Fruit fly (Drosophila melanogaster) whole organism, wandering third instar larva: ENCODE measurements around the gene CG13039.

Experiments used
- Abd-B ChIP-seq: fragments of >200 bp; optimal IDR thresholded peaks from 2 replicates; lab custom pipeline; 2017; ENCODE audit warnings: missing biosample characterization, missing genetic modification characterization
- CG9705 ChIP-seq: fragments of 200-800 bp; sonication (Bioruptor generic); optimal IDR thresholded peaks from 2 replicates; lab custom pipeline; 2018; ENCODE audit warnings: missing biosample characterization, mild to moderate bottlenecking, missing genetic modification characterization
- CrebA ChIP-seq: fragments of 200-800 bp; sonication (Bioruptor generic); optimal IDR thresholded peaks from 2 replicates; lab custom pipeline; 2016; ENCODE audit warnings: missing biosample characterization, mild to moderate bottlenecking, missing genetic modification characterization, borderline replicate concordance
- Dfd ChIP-seq: fragments of >200 bp; optimal IDR thresholded peaks from 2 replicates; lab custom pipeline; 2017; ENCODE audit warnings: missing biosample characterization, missing genetic modification characterization
- GATAd ChIP-seq: sonication (Bioruptor generic); optimal IDR thresholded peaks from 2 replicates; lab custom pipeline; 2016; ENCODE audit warnings: missing biosample characterization, missing genetic modification characterization
- Hr78 ChIP-seq: fragments of >200 bp; optimal IDR thresholded peaks from 2 replicates; lab custom pipeline; 2017; ENCODE audit warnings: missing biosample characterization, missing genetic modification characterization
- Hr83 ChIP-seq: fragments of 200-300 bp; sonication (Bioruptor generic); optimal IDR thresholded peaks from 2 replicates; lab custom pipeline; 2016; ENCODE audit warnings: missing biosample characterization, mild to moderate bottlenecking, missing genetic modification characterization, moderate library complexity; ENCODE audit not compliant: poor library complexity, severe bottlenecking
- Myc ChIP-seq: fragments of >200 bp; optimal IDR thresholded peaks from 2 replicates; lab custom pipeline; 2017
- OdsH ChIP-seq: fragments of 200-800 bp; sonication (Bioruptor generic); optimal IDR thresholded peaks from 2 replicates; lab custom pipeline; 2016; ENCODE audit warnings: missing biosample characterization, mild to moderate bottlenecking, missing genetic modification characterization
- Rel ChIP-seq, 2 experiments: fragments of 200-800 bp; sonication (Bioruptor generic) in 1 of 2; optimal IDR thresholded peaks; 2 replicates in 1 of 2; 3 replicates in 1 of 2; lab custom pipeline; 2016 to 2019; ENCODE audit warnings: mild to moderate bottlenecking in 2 of 2, missing biosample characterization in 2 of 2, missing genetic modification characterization in 2 of 2, moderate library complexity in 1 of 2
- Sp1 ChIP-seq: fragments of 200-800 bp; sonication (Bioruptor generic); optimal IDR thresholded peaks from 3 replicates; lab custom pipeline; 2019; ENCODE audit warnings: missing biosample characterization, mild to moderate bottlenecking, missing genetic modification characterization, moderate library complexity
- Vsx2 ChIP-seq: fragments of 200-300, 225-300 bp; sonication (Bioruptor generic); optimal IDR thresholded peaks from 2 replicates; lab custom pipeline; 2018; ENCODE audit warnings: missing biosample characterization, missing genetic modification characterization; ENCODE audit not compliant: partially characterized antibody
- br ChIP-seq: fragments of 200-800 bp; sonication (Bioruptor generic); optimal IDR thresholded peaks from 2 replicates; lab custom pipeline; 2016; ENCODE audit warnings: missing biosample characterization, missing genetic modification characterization
- dl ChIP-seq, 2 experiments: fragments of 175-275, 200-275 bp in 1 of 2; fragments of 200-275 bp in 1 of 2; sonication (Bioruptor generic); optimal IDR thresholded peaks; lab custom pipeline; 2018; ENCODE audit warnings: mild to moderate bottlenecking in 2 of 2, missing biosample characterization in 2 of 2, missing genetic modification characterization in 2 of 2, moderate library complexity in 2 of 2; ENCODE audit not compliant: partially characterized antibody in 2 of 2, insufficient read depth in 1 of 2
- dmrt93B ChIP-seq: fragments of 200-800 bp; sonication (Bioruptor generic); optimal IDR thresholded peaks from 2 replicates; lab custom pipeline; 2018; ENCODE audit warnings: missing biosample characterization, mild to moderate bottlenecking, missing genetic modification characterization
- dsf ChIP-seq: sonication (Bioruptor generic); optimal IDR thresholded peaks from 2 replicates; lab custom pipeline; 2016; ENCODE audit warnings: missing biosample characterization, missing genetic modification characterization, borderline replicate concordance
- ey ChIP-seq: fragments of 200-800 bp; sonication (Bioruptor generic); optimal IDR thresholded peaks from 2 replicates; lab custom pipeline; 2016; ENCODE audit warnings: missing biosample characterization, missing genetic modification characterization
- foxo ChIP-seq, 2 experiments: fragments of 200-800 bp; sonication (Bioruptor generic); optimal IDR thresholded peaks; 2 replicates in 1 of 2; 3 replicates in 1 of 2; lab custom pipeline; 2016 to 2017; ENCODE audit warnings: missing biosample characterization in 2 of 2, missing genetic modification characterization in 2 of 2
- fru ChIP-seq: fragments of 200-800 bp; sonication (Bioruptor generic); optimal IDR thresholded peaks from 3 replicates; lab custom pipeline; 2016; ENCODE audit warnings: missing biosample characterization, mild to moderate bottlenecking, missing genetic modification characterization
- h ChIP-seq: fragments of 200-800 bp; sonication (Bioruptor generic); optimal IDR thresholded peaks from 3 replicates; lab custom pipeline; 2016; ENCODE audit warnings: missing biosample characterization, mild to moderate bottlenecking, missing genetic modification characterization
- rgr ChIP-seq: fragments of 200-800 bp; sonication (Bioruptor generic); optimal IDR thresholded peaks from 3 replicates; lab custom pipeline; 2016; ENCODE audit warnings: missing biosample characterization, mild to moderate bottlenecking, missing genetic modification characterization
- sage ChIP-seq: fragments of 200-800 bp; sonication (Bioruptor generic); optimal IDR thresholded peaks from 2 replicates; lab custom pipeline; 2016; ENCODE audit warnings: missing biosample characterization, mild to moderate bottlenecking, missing genetic modification characterization
- sv ChIP-seq: fragments of 200-800 bp; sonication (Bioruptor generic); optimal IDR thresholded peaks from 3 replicates; lab custom pipeline; 2016; ENCODE audit warnings: missing biosample characterization, missing genetic modification characterization
- tai ChIP-seq: sonication (Bioruptor generic); optimal IDR thresholded peaks from 2 replicates; lab custom pipeline; 2016; ENCODE audit warnings: missing biosample characterization, missing genetic modification characterization
- usp ChIP-seq: fragments of >200 bp; optimal IDR thresholded peaks from 2 replicates; lab custom pipeline; 2017; ENCODE audit warnings: missing biosample characterization, missing genetic modification characterization
- woc ChIP-seq: sonication (Bioruptor generic); optimal IDR thresholded peaks from 2 replicates; lab custom pipeline; 2016; ENCODE audit warnings: missing biosample characterization, mild to moderate bottlenecking, missing genetic modification characterization

The CG13039 gene

dm6 chr3L:16330740-16331139, 4.2 kb upstream of the CG13039 start, which contains the start of gene CG33060:
Gene CG33060 (plus strand): TSS chr3L:16331040.
- TF ChIP-seq Sp1 (GFP tag; lab: Kevin White, UChicago) (no peak), dsf (no peak), GATAd (GFP tag; lab: Kevin White, UChicago) (no peak), sage (GFP tag; lab: Kevin White, UChicago) (no peak), h (GFP tag; lab: Kevin White, UChicago) (no peak), Vsx2 (GFP tag; lab: Kevin White, UChicago) (no peak), tai (GFP tag; lab: Kevin White, UChicago) (no peak), dmrt93B (GFP tag; lab: Kevin White, UChicago) (no peak), Abd-B (GFP tag; lab: Kevin White, UChicago) (no peak)

DNA sequence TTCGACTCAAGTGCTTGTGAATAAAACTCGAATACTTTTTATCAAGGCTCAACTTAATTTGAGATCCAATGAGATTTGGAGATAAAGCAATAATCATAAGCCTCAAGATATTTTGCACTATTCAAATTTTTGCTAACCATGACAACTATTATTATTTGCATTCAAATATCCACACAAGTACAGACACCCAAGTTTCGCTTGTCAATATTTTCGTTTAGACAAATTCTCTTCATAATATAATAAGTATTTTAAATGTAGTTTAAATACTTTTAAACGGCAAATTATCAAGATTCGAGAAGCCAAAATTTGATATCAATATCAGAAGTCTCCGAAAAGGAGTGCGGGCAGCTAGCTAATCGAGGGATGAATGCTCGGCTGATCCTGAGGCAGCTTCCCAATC, 2.9 kb upstream of the CG13039 start, which contains the start of gene CG33061:
Gene CG33061 (plus strand): TSS at position 301 of the 400 bp plus-strand sequence.
- TF ChIP-seq dmrt93B (GFP tag; lab: Kevin White, UChicago) = no peak
- TF ChIP-seq rgr (GFP tag; lab: Kevin White, UChicago) = no peak
- no peak for TF ChIP-seq Myc (lab: Kevin White, UChicago)

DNA sequence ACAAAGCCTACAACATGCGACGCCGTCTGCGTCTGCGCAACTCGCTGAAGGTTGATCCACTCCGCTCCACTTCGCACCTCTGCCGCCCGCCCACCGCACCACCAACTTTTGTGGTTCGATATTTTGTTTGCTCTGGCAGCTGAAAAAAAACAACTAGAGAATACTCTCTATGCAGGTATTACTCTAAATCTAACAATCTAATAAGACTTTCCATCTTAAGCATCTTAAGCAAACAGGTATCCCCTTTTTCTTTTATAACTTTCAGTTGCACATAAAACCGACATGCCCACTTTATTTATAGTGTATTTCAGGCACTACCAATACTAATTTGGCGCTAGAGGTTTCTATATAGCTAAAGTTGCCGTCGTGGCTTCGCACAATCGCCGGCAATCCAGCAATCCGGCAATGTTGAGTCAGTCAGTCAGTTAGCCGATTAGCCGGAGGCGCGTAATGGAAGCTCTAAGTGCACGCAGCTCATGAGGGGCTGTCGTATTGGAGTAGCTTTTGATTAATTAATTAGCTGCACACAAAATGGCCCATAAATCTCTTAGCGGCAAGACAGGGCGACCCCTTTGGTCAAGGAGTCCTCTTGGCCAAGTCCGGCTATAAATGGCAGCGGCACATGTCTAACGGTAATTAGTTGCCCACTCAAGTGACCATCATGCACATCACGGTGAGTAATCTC, 1.8 kb upstream of the CG13039 start, which contains the start of gene CG13058:
Gene CG13058 (plus strand): TSS at position 635 of the 685 bp plus-strand sequence.
- TF ChIP-seq OdsH (GFP tag; lab: Kevin White, UChicago) (no peak), sv (peak; percentile 50)

DNA sequence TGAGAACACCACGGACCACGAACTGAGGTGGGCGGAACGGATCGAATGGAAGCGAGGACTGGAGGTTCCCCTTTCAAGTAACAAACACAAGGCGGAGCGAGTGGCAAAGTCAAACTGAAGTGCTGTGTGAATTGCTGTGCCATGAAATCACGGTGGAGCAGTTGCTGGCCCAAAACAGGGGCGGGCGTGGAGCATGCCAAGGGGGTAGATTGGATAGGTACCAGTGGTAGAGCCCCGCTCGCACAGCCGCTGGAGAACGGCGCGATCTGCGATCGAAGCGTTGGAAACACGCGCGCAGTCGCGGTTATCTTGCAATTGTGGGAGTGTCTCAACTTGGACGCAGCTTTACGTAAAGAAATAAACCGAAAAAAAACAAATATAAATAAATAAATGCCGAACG, 1.2 kb upstream of the CG13039 start, which contains the start of gene CG13038:
Gene CG13038 (minus strand): TSS at position 118 of the 400 bp plus-strand sequence.
- TF ChIP-seq GATAd (GFP tag; lab: Kevin White, UChicago) (no peak), ey (GFP tag; lab: Kevin White, UChicago) (no peak), br (GFP tag; lab: Kevin White, UChicago) (no peak), Hr78 (GFP tag; lab: Kevin White, UChicago) (no peak), fru (GFP tag; lab: Kevin White, UChicago) (peak; percentile 7), foxo (GFP tag; optimal IDR thresholded peaks at IDR 0.05; lab: Kevin White, UChicago) (no peak), tai (GFP tag; lab: Kevin White, UChicago) (no peak), Sp1 (GFP tag; lab: Kevin White, UChicago) (no peak), dmrt93B (GFP tag; lab: Kevin White, UChicago) (no peak), dl (GFP tag; optimal IDR thresholded peaks at IDR 0.05; lab: Kevin White, UChicago; ENCODE audit: insufficient read depth in 1 of 2, partially characterized antibody in 2 of 2) (no peak), sv (no peak), rgr (GFP tag; lab: Kevin White, UChicago) (no peak), Hr83 (GFP tag; lab: Kevin White, UChicago) (no peak), Dfd (no peak), h (GFP tag; lab: Kevin White, UChicago) (peak; percentile 8)
- TF ChIP-seq, all 38 proteins: peak for 2

- TF ChIP-seq usp (GFP tag; lab: Kevin White, UChicago) = no peak
- no peak for TF ChIP-seq OdsH (GFP tag; lab: Kevin White, UChicago)
- TF ChIP-seq Vsx2 (GFP tag; lab: Kevin White, UChicago) = no peak
- TF ChIP-seq dsf = no peak
- TF ChIP-seq Dfd = no peak
- TF ChIP-seq br (GFP tag; lab: Kevin White, UChicago) = no peak
- TF ChIP-seq CG9705 (GFP tag; lab: Kevin White, UChicago) = no peak
- no peak for TF ChIP-seq tai (GFP tag; lab: Kevin White, UChicago)
- no peak for TF ChIP-seq sage (GFP tag; lab: Kevin White, UChicago)
- TF ChIP-seq Rel (GFP tag; optimal IDR thresholded peaks at IDR 0.05; lab: Kevin White, UChicago) = no peak
- TF ChIP-seq Rel (tag; optimal IDR thresholded peaks at IDR 0.05; lab: Kevin White, UChicago) = no peak
- no peak for TF ChIP-seq Myc (lab: Kevin White, UChicago)
- no peak for TF ChIP-seq sv
- TF ChIP-seq fru (GFP tag; lab: Kevin White, UChicago) = no peak
- no peak for TF ChIP-seq Hr83 (GFP tag; lab: Kevin White, UChicago)
Observed at dm6 chr3L:16323372-16323771, 3.2 kb downstream of the CG13039 start, which contains the start of gene CG13059. Gene CG13059 (plus strand): TSS chr3L:16323672.

DNA sequence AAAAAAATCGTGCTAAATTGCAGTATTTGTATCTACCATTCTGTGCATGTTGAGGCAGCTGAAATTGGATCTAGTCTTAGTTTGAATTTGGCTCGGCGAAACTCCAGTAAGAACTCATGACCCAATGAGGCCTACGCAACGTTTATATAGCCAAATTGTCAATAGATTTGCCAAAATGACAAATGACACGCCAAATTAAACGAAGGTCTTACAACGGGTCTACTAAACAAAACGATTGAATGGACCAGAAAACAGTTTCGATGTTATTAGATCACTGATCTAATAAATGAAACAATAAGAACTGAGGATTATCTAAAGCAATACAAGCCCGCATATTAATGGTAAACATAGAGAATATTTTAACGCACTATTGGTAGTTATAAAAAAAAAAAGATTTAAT, 5.4 kb downstream of the CG13039 start, which contains the start of gene CG42718:
Gene CG42718 (minus strand): TSS at position 101 of the 400 bp plus-strand sequence.
- TF ChIP-seq Sp1 (GFP tag; lab: Kevin White, UChicago) = no peak
- no peak for TF ChIP-seq woc
- TF ChIP-seq Myc (lab: Kevin White, UChicago) = no peak
- no peak for TF ChIP-seq sv
- TF ChIP-seq Dfd = no peak
- no peak for TF ChIP-seq Rel (GFP tag; optimal IDR thresholded peaks at IDR 0.05; lab: Kevin White, UChicago)
- TF ChIP-seq Rel (tag; optimal IDR thresholded peaks at IDR 0.05; lab: Kevin White, UChicago) = no peak
- TF ChIP-seq usp (GFP tag; lab: Kevin White, UChicago) = no peak
- no peak for TF ChIP-seq CrebA
- TF ChIP-seq br (GFP tag; lab: Kevin White, UChicago) = no peak
- TF ChIP-seq OdsH (GFP tag; lab: Kevin White, UChicago) = no peak
